Fruit fly (Drosophila melanogaster) whole organism, prepupa: Measurements from ENCODE around the gene eIF3e.
A peak's percentile ranks its signal among the peaks of the same experiment; 100 is the strongest.

Source experiments
- CG11762 ChIP-seq: fragments of 200-800 bp; sonication (Bioruptor generic); optimal IDR thresholded peaks from 3 replicates; lab custom pipeline; 2016; ENCODE audit warnings: missing biosample characterization, missing genetic modification characterization; ENCODE audit not compliant: insufficient read depth
- CG11902 ChIP-seq: fragments of 200-800 bp; sonication (Bioruptor generic); optimal IDR thresholded peaks from 3 replicates; lab custom pipeline; 2016; ENCODE audit warnings: missing biosample characterization, missing genetic modification characterization
- CG15336 ChIP-seq: fragments of 200-800 bp; sonication (Bioruptor generic); IDR thresholded peaks from 2 replicates; pipeline ENCODE4 v1.3.6; 2022; ENCODE audit warnings: missing biosample characterization, missing genetic modification characterization
- CG32006 ChIP-seq: fragments of 200-800 bp; sonication (Bioruptor generic); optimal IDR thresholded peaks from 3 replicates; lab custom pipeline; 2017; ENCODE audit warnings: missing biosample characterization, mild to moderate bottlenecking, missing genetic modification characterization
- CG34406 ChIP-seq: fragments of 200-800 bp; sonication (Bioruptor generic); optimal IDR thresholded peaks from 3 replicates; lab custom pipeline; 2016; ENCODE audit warnings: missing biosample characterization, missing genetic modification characterization
- CG3919 ChIP-seq: fragments of 200-800 bp; sonication (Bioruptor generic); optimal IDR thresholded peaks from 3 replicates; lab custom pipeline; 2016; ENCODE audit warnings: missing biosample characterization, missing genetic modification characterization
- CG4318 ChIP-seq: fragments of 200-800 bp; sonication (Bioruptor generic); optimal IDR thresholded peaks from 3 replicates; lab custom pipeline; 2017; ENCODE audit warnings: missing biosample characterization, mild to moderate bottlenecking, missing genetic modification characterization
- CG6792 ChIP-seq: fragments of 200-800 bp; sonication (Bioruptor generic); optimal IDR thresholded peaks from 3 replicates; lab custom pipeline; 2016; ENCODE audit warnings: missing biosample characterization, missing genetic modification characterization
- CG6808 ChIP-seq: fragments of 200-800 bp; sonication (Bioruptor generic); optimal IDR thresholded peaks from 3 replicates; lab custom pipeline; 2017; ENCODE audit warnings: missing biosample characterization, missing genetic modification characterization, mild to moderate bottlenecking, moderate library complexity, missing genetic modification reagents
- CG6854 ChIP-seq: fragments of 200-800 bp; sonication (Bioruptor generic); optimal IDR thresholded peaks from 2 replicates; lab custom pipeline; 2017; ENCODE audit warnings: missing biosample characterization, mild to moderate bottlenecking, missing genetic modification characterization
- CG8119 ChIP-seq: fragments of 200-800 bp; sonication (Bioruptor generic); IDR thresholded peaks from 3 replicates; pipeline ENCODE4 v1.3.6; 2022; ENCODE audit warnings: missing biosample characterization, missing genetic modification characterization
- CG8319 ChIP-seq: fragments of 200-800 bp; sonication (Bioruptor generic); optimal IDR thresholded peaks from 3 replicates; lab custom pipeline; 2016; ENCODE audit warnings: missing biosample characterization, missing genetic modification characterization
- CG8632 ChIP-seq: fragments of 200-800 bp; sonication (Bioruptor generic); optimal IDR thresholded peaks from 3 replicates; lab custom pipeline; 2016; ENCODE audit warnings: missing biosample characterization, missing genetic modification characterization
- CG9139 ChIP-seq: fragments of 200-800 bp; sonication (Bioruptor generic); optimal IDR thresholded peaks from 3 replicates; lab custom pipeline; 2017; ENCODE audit warnings: missing biosample characterization, mild to moderate bottlenecking, missing genetic modification characterization
- Eip75B ChIP-seq: fragments of 200-800 bp; sonication (Bioruptor generic); optimal IDR thresholded peaks from 3 replicates; lab custom pipeline; 2016; ENCODE audit warnings: missing biosample characterization, missing genetic modification characterization
- Eip78C ChIP-seq: fragments of 200-800 bp; sonication (Bioruptor generic); peaks from one replicate; lab custom pipeline; 2016; ENCODE audit warnings: missing biosample characterization, missing genetic modification characterization
- Eip93F ChIP-seq: fragments of 200-800 bp; sonication (Bioruptor generic); optimal IDR thresholded peaks from 2 replicates; lab custom pipeline; 2016; ENCODE audit warnings: missing biosample characterization, mild to moderate bottlenecking, missing genetic modification characterization
- Gug ChIP-seq: fragments of 200-800 bp; sonication (Bioruptor generic); IDR thresholded peaks from 2 replicates; pipeline ENCODE4 v1.3.6; 2022; ENCODE audit warnings: missing biosample characterization, missing genetic modification characterization
- Hr38 ChIP-seq: sonication (Bioruptor generic); optimal IDR thresholded peaks from 2 replicates; lab custom pipeline; 2016; ENCODE audit warnings: missing biosample characterization, missing genetic modification characterization
- Hr39 ChIP-seq: fragments of 200-800 bp; sonication (Bioruptor generic); optimal IDR thresholded peaks from 2 replicates; lab custom pipeline; 2016; ENCODE audit warnings: missing biosample characterization, missing genetic modification characterization
- Hr4 ChIP-seq: fragments of 200-800 bp; sonication (Bioruptor generic); optimal IDR thresholded peaks from 3 replicates; lab custom pipeline; 2016; ENCODE audit warnings: missing biosample characterization, missing genetic modification characterization
- Lpt ChIP-seq: fragments of 200-800 bp; sonication (Bioruptor generic); optimal IDR thresholded peaks from 3 replicates; lab custom pipeline; 2016; ENCODE audit warnings: missing biosample characterization, missing genetic modification characterization
- Met ChIP-seq: fragments of 200-800 bp; sonication (Bioruptor generic); optimal IDR thresholded peaks from 3 replicates; lab custom pipeline; 2016; ENCODE audit warnings: missing biosample characterization, missing genetic modification characterization
- OdsH ChIP-seq: fragments of 200-800 bp; sonication (Bioruptor generic); optimal IDR thresholded peaks from 3 replicates; lab custom pipeline; 2016; ENCODE audit warnings: missing biosample characterization, missing genetic modification characterization
- Smox ChIP-seq: fragments of 200-800 bp; sonication (Bioruptor generic); optimal IDR thresholded peaks from 3 replicates; lab custom pipeline; 2016; ENCODE audit warnings: missing biosample characterization, missing genetic modification characterization
- Sox14 ChIP-seq: fragments of 200-800 bp; sonication (Bioruptor generic); optimal IDR thresholded peaks from 3 replicates; lab custom pipeline; 2016; ENCODE audit warnings: missing biosample characterization, missing genetic modification characterization
- Sox15 ChIP-seq: fragments of 200-800 bp; sonication (Bioruptor generic); optimal IDR thresholded peaks from 3 replicates; lab custom pipeline; 2016; ENCODE audit warnings: missing biosample characterization, missing genetic modification characterization
- achi ChIP-seq: fragments of 200-800 bp; sonication (Bioruptor generic); optimal IDR thresholded peaks from 3 replicates; lab custom pipeline; 2016; ENCODE audit warnings: missing biosample characterization, missing genetic modification characterization
- acj6 ChIP-seq: fragments of 200-800 bp; sonication (Bioruptor generic); optimal IDR thresholded peaks from 3 replicates; lab custom pipeline; 2016; ENCODE audit warnings: missing biosample characterization, missing genetic modification characterization
- cyc ChIP-seq: fragments of 200-800 bp; sonication (Bioruptor generic); optimal IDR thresholded peaks from 3 replicates; lab custom pipeline; 2016; ENCODE audit warnings: missing biosample characterization, missing genetic modification characterization
- dac ChIP-seq: fragments of 200-800 bp; sonication (Bioruptor generic); optimal IDR thresholded peaks from 2 replicates; lab custom pipeline; 2017; ENCODE audit warnings: missing biosample characterization, mild to moderate bottlenecking, missing genetic modification characterization
- dsx ChIP-seq: fragments of 200-800 bp; optimal IDR thresholded peaks from 3 replicates; lab custom pipeline; 2019; ENCODE audit warnings: missing biosample characterization, mild to moderate bottlenecking, missing genetic modification characterization, moderate library complexity; ENCODE audit not compliant: poor library complexity, severe bottlenecking
- eg ChIP-seq: fragments of 200-800 bp; sonication (Bioruptor generic); IDR thresholded peaks from 3 replicates; pipeline ENCODE4 v1.3.6; 2022; ENCODE audit warnings: missing biosample characterization, missing genetic modification characterization
- esn ChIP-seq: fragments of 200-800 bp; sonication (Bioruptor generic); optimal IDR thresholded peaks from 2 replicates; lab custom pipeline; 2016; ENCODE audit warnings: missing biosample characterization, mild to moderate bottlenecking, missing genetic modification characterization, moderate library complexity
- fd59A ChIP-seq: fragments of 200-800 bp; sonication (Bioruptor generic); optimal IDR thresholded peaks from 2 replicates; lab custom pipeline; 2017; ENCODE audit warnings: missing biosample characterization, mild to moderate bottlenecking, missing genetic modification characterization, missing genetic modification reagents
- fkh ChIP-seq: fragments of 200-800 bp; sonication (Bioruptor generic); optimal IDR thresholded peaks from 3 replicates; lab custom pipeline; 2017; ENCODE audit warnings: missing biosample characterization, mild to moderate bottlenecking, missing genetic modification characterization, moderate library complexity
- pdm3 ChIP-seq: fragments of 200-800 bp; sonication (Bioruptor generic); optimal IDR thresholded peaks from 3 replicates; lab custom pipeline; 2016; ENCODE audit warnings: missing biosample characterization, missing genetic modification characterization
- salr ChIP-seq, 2 experiments: fragments of 200-800 bp; sonication (Bioruptor generic); optimal IDR thresholded peaks; 3 replicates each; lab custom pipeline; 2016 to 2018; ENCODE audit warnings: missing biosample characterization in 2 of 2, missing genetic modification characterization in 2 of 2, mild to moderate bottlenecking in 1 of 2
- ss ChIP-seq, 2 experiments: fragments of 200-800 bp; sonication (Bioruptor generic); optimal IDR thresholded peaks; 2 replicates in 1 of 2; 3 replicates in 1 of 2; lab custom pipeline; 2017 to 2018; ENCODE audit warnings: mild to moderate bottlenecking in 2 of 2, missing biosample characterization in 2 of 2, missing genetic modification characterization in 2 of 2, moderate library complexity in 1 of 2
- svp ChIP-seq: fragments of 200-800 bp; sonication (Bioruptor generic); peaks from one replicate; lab custom pipeline; 2016; ENCODE audit warnings: missing biosample characterization, missing genetic modification characterization
- vri ChIP-seq: fragments of 200-800 bp; sonication (Bioruptor generic); optimal IDR thresholded peaks from 3 replicates; lab custom pipeline; 2016; ENCODE audit warnings: missing biosample characterization, mild to moderate bottlenecking, missing genetic modification characterization

eIF3e gene

DNA sequence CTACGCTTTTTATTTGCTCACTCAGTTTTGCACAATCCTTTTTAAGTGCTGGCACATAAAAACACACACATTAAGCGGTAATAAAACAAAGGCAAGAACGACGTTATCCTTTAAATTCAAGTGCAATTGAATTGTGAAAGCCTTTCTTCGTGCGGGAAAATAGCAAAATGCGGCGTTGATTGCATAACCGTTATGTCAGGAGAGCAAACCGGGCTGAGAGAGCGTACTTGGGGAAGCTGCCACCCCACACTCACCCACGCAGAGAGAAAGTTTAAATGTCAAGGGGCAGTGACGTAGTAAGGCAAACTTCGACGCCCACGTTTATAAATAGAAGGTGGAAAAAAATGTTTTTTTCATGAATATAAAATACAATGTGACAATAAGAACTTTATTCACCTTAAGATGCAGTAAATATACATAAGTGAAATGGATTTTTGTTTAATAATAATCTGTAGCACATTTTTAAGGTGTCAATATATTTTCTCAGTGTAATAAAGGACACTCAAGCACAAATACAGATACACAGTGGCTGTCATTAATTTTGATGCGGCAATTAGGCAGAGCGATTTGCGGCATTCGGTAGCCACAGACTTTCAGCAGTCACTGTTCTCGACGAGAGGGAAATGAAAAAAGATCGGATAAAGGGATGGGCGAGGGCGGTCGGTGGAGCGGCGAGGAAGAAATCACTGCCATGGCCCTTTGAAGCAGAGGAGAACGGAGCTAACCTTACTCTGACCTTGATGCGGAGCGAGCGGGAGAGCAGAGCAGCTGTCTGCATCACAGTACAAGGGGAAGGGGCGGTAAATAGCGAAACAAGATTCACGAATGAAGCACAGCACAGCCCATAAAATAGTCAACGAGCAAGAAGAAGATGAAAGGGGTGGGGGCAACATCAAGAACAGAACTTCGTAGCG is 19.3 kb upstream of the eIF3e start (continued):
- TF ChIP-seq Sox15 (peak; percentile 9), CG11902 (GFP tag; lab: Kevin White, UChicago) (no peak), Lpt (GFP tag; lab: Kevin White, UChicago) (no peak), Hr39 (GFP tag; lab: Kevin White, UChicago) (peak; percentile 42), salr (GFP tag; optimal IDR thresholded peaks at IDR 0.05; lab: Kevin White, UChicago) (peak; percentile 48 to 55), Eip93F (GFP tag; lab: Kevin White, UChicago) (no peak), achi (GFP tag; lab: Kevin White, UChicago) (peak; percentile 51), dac (GFP tag; lab: Kevin White, UChicago) (no peak), eg (GFP tag; lab: Robert Waterston, UW) (no peak), CG11762 (GFP tag; lab: Kevin White, UChicago) (no peak), pdm3 (GFP tag; lab: Kevin White, UChicago) (peak; percentile 56), Gug (GFP tag; lab: Robert Waterston, UW) (no peak), CG34406 (peak; percentile 35), cyc (peak; percentile 36), CG8319 (GFP tag; lab: Kevin White, UChicago) (no peak), CG8632 (GFP tag; lab: Kevin White, UChicago) (peak; percentile 62), Eip78C (GFP tag; lab: Kevin White, UChicago) (peak; percentile 86), Met (GFP tag; lab: Kevin White, UChicago) (peak; percentile 59), CG15336 (GFP tag; lab: Robert Waterston, UW) (0 out of 2 replicates have a peak, but pooled peaks have one; percentile 20), Eip75B (GFP tag; lab: Kevin White, UChicago) (peak; percentile 65), CG32006 (GFP tag; lab: Kevin White, UChicago) (peak; percentile 12), Smox (GFP tag; lab: Kevin White, UChicago) (peak; percentile 44), esn (GFP tag; lab: Kevin White, UChicago) (peak; percentile 49), Sox14 (GFP tag; lab: Kevin White, UChicago) (peak; percentile 34), fd59A (GFP tag; lab: Kevin White, UChicago) (peak; percentile 29), acj6 (GFP tag; lab: Kevin White, UChicago) (peak; percentile 51), CG6808 (GFP tag; lab: Kevin White, UChicago) (no peak), dsx (GFP tag; lab: Kevin White, UChicago) (peak; percentile 52), CG8119 (no peak; the same call in 2 of the 3 replicates), CG6792 (peak; percentile 39), fkh (GFP tag; lab: Kevin White, UChicago) (no peak)
- TF ChIP-seq, all 60 proteins: peak for 42

DNA sequence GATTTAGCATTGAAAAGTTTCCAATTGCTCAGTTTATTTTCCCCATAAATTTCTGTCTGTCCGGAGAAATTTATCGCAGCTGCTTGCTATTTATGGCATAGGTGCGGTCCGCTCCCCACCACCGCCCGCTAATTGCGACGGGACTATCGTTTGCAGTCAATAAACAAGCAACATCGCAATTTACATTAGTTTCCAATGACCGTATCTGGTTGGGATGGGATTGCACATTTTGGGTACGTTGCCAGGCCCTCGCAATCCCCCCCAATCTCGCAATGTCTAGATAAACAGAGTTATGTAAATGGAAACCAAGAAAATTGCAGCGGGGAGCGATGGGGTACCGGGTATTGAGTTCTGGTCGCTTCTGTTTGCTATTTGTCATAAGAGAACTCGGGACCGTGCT is 17.9 kb upstream of the eIF3e start, which contains the start of gene nudC:
nudC (plus strand) TSS at position 368 of the 400 bp plus-strand sequence.
- no peak for TF ChIP-seq svp (GFP tag; lab: Kevin White, UChicago)
- TF ChIP-seq Eip75B (GFP tag; lab: Kevin White, UChicago), result no peak
- no peak for TF ChIP-seq CG8632 (GFP tag; lab: Kevin White, UChicago)
- TF ChIP-seq OdsH (GFP tag; lab: Kevin White, UChicago), result no peak
- TF ChIP-seq Eip78C (GFP tag; lab: Kevin White, UChicago), result peak; percentile 54
- TF ChIP-seq CG3919, result no peak
- peak; percentile 7 for TF ChIP-seq CG6808 (GFP tag; lab: Kevin White, UChicago)
- TF ChIP-seq CG6854 (GFP tag; lab: Kevin White, UChicago), result no peak
- no peak for TF ChIP-seq pdm3 (GFP tag; lab: Kevin White, UChicago)
- no peak for TF ChIP-seq CG11902 (GFP tag; lab: Kevin White, UChicago)
- TF ChIP-seq CG4318 (GFP tag; lab: Kevin White, UChicago), result no peak
- no peak for TF ChIP-seq Hr38 (GFP tag; lab: Kevin White, UChicago)
- TF ChIP-seq CG8119, result no peak
- TF ChIP-seq salr (GFP tag; optimal IDR thresholded peaks at IDR 0.05; lab: Kevin White, UChicago), result no peak
- TF ChIP-seq CG9139 (GFP tag; lab: Kevin White, UChicago), result no peak
- TF ChIP-seq CG8319 (GFP tag; lab: Kevin White, UChicago), result no peak
- TF ChIP-seq Hr4 (GFP tag; lab: Kevin White, UChicago), result no peak
- no peak for TF ChIP-seq cyc
- TF ChIP-seq ss (GFP tag; optimal IDR thresholded peaks at IDR 0.05; lab: Kevin White, UChicago), result peak in 1 of 2 experiments; percentile 1
- TF ChIP-seq acj6 (GFP tag; lab: Kevin White, UChicago), result no peak
- no peak for TF ChIP-seq CG6792
- TF ChIP-seq fkh (GFP tag; lab: Kevin White, UChicago), result peak; percentile 77
- peak; percentile 60 for TF ChIP-seq vri (GFP tag; lab: Kevin White, UChicago)
- TF ChIP-seq CG11762 (GFP tag; lab: Kevin White, UChicago), result no peak
